Worm (Caenorhabditis elegans) whole organism, young adult: Measurements from ENCODE around the gene let-721.

Experiments used
- B0261.1 ChIP-seq: sonication (generic microtip); optimal IDR thresholded peaks from 2 replicates; lab custom pipeline; 2016; ENCODE audit warnings: mild to moderate bottlenecking, missing genetic modification characterization, moderate library complexity, missing compliant biosample characterization
- C17E4.6 ChIP-seq: fragments of 200-800 bp; sonication (Bioruptor generic); IDR thresholded peaks from 2 replicates; pipeline ENCODE4 v1.3.6; 2022; ENCODE audit warnings: missing genetic modification reagents, missing genetic modification characterization, missing compliant biosample characterization
- D2030.7 ChIP-seq: fragments of 200-800 bp; sonication (Bioruptor generic); IDR thresholded peaks from 2 replicates; pipeline ENCODE4 v1.3.6; 2022; ENCODE audit warnings: missing genetic modification reagents, missing genetic modification characterization, missing compliant biosample characterization
- F10E7.11 ChIP-seq: sonication (generic microtip); optimal IDR thresholded peaks from 2 replicates; lab custom pipeline; 2017; ENCODE audit warnings: mild to moderate bottlenecking, missing genetic modification characterization, moderate library complexity, missing compliant biosample characterization
- F23B12.7 ChIP-seq: sonication (generic microtip); optimal IDR thresholded peaks from 2 replicates; lab custom pipeline; 2017; ENCODE audit warnings: missing genetic modification characterization, mild to moderate bottlenecking, missing compliant biosample characterization, antibody characterized with exemption, moderate library complexity; ENCODE audit not compliant: insufficient read depth
- F52B5.7 ChIP-seq: sonication (generic microtip); optimal IDR thresholded peaks from 2 replicates; lab custom pipeline; 2016; ENCODE audit warnings: mild to moderate bottlenecking, missing genetic modification characterization, missing compliant biosample characterization
- F55B11.4 ChIP-seq: sonication (generic microtip); optimal IDR thresholded peaks from 2 replicates; lab custom pipeline; 2016; ENCODE audit warnings: missing compliant biosample characterization, missing genetic modification characterization, borderline replicate concordance; ENCODE audit not compliant: insufficient read depth
- K12H6.12 ChIP-seq: fragments of 200-800 bp; sonication (Bioruptor generic); optimal IDR thresholded peaks from 2 replicates; lab custom pipeline; 2018; ENCODE audit warnings: mild to moderate bottlenecking, missing genetic modification characterization, missing compliant biosample characterization
- Y56A3A.18 ChIP-seq: fragments of 200-800 bp; sonication (Bioruptor generic); IDR thresholded peaks from 2 replicates; pipeline ENCODE4 v1.3.6; 2022; ENCODE audit warnings: missing genetic modification reagents, missing genetic modification characterization, missing compliant biosample characterization
- Y79H2A.3 ChIP-seq: fragments of 200-800 bp; sonication (Bioruptor generic); conservative IDR thresholded peaks from 2 replicates; pipeline ENCODE4 v1.3.6; 2022; ENCODE audit warnings: missing genetic modification reagents, missing genetic modification characterization, missing compliant biosample characterization
- Y95B8A.8 ChIP-seq: fragments of 200-800 bp; sonication (Bioruptor generic); IDR thresholded peaks from 2 replicates; pipeline ENCODE4 v1.3.6; 2022; ENCODE audit warnings: missing genetic modification reagents, missing genetic modification characterization, missing compliant biosample characterization
- athp-1 ChIP-seq: sonication (generic microtip); optimal IDR thresholded peaks from 2 replicates; lab custom pipeline; 2017; ENCODE audit warnings: mild to moderate bottlenecking, missing genetic modification characterization, missing compliant biosample characterization
- cebp-1 ChIP-seq, 2 experiments: fragments of 200-800 bp in 1 of 2; sonication (Bioruptor generic) in 1 of 2; sonication (generic microtip) in 1 of 2; IDR thresholded peaks in 1 of 2; optimal IDR thresholded peaks in 1 of 2; 2 replicates each; pipeline versions ENCODE4 v1.3.6 to Lab custom; 2017 to 2022; ENCODE audit warnings: missing compliant biosample characterization in 2 of 2, missing genetic modification characterization in 2 of 2, mild to moderate bottlenecking in 1 of 2, missing genetic modification reagents in 1 of 2, moderate library complexity in 1 of 2
- ceh-100 ChIP-seq: fragments of 200-800 bp; sonication (Bioruptor generic); IDR thresholded peaks from 2 replicates; pipeline ENCODE4 v1.3.6; 2022; ENCODE audit warnings: missing genetic modification reagents, missing genetic modification characterization, missing compliant biosample characterization
- ceh-40 ChIP-seq: fragments of 200-800 bp; sonication (Bioruptor generic); IDR thresholded peaks from 2 replicates; pipeline ENCODE4 v1.3.6; 2022; ENCODE audit warnings: missing genetic modification characterization, missing compliant biosample characterization
- chd-7 ChIP-seq: sonication (generic microtip); optimal IDR thresholded peaks from 2 replicates; lab custom pipeline; 2016; ENCODE audit warnings: mild to moderate bottlenecking, missing genetic modification characterization, moderate library complexity, missing compliant biosample characterization
- die-1 ChIP-seq: sonication (generic microtip); optimal IDR thresholded peaks from 2 replicates; lab custom pipeline; 2016; ENCODE audit warnings: missing genotype, mild to moderate bottlenecking, missing genetic modification characterization, missing compliant biosample characterization
- dox-1 ChIP-seq: fragments of 200-800 bp; sonication (Bioruptor generic); IDR thresholded peaks from 2 replicates; pipeline ENCODE4 v1.3.6; 2022; ENCODE audit warnings: missing genetic modification reagents, missing genetic modification characterization, missing compliant biosample characterization
- dpl-1 ChIP-seq: fragments of 150-350 bp; optimal IDR thresholded peaks from 2 replicates; lab custom pipeline; 2014; ENCODE audit warnings: missing biosample characterization, missing genetic modification reagents, missing genetic modification characterization
- him-1 ChIP-seq: sonication (generic microtip); optimal IDR thresholded peaks from 2 replicates; lab custom pipeline; 2016; ENCODE audit warnings: missing genotype, missing genetic modification reagents, missing genetic modification characterization, missing compliant biosample characterization
- hlh-12 ChIP-seq: sonication (generic microtip); optimal IDR thresholded peaks from 2 replicates; lab custom pipeline; 2016; ENCODE audit warnings: missing genetic modification characterization, missing compliant biosample characterization
- hmg-20 ChIP-seq: fragments of 200-800 bp; sonication (Bioruptor generic); IDR thresholded peaks from 2 replicates; pipeline ENCODE4 v1.3.6; 2022; ENCODE audit warnings: missing genetic modification reagents, missing genetic modification characterization, missing compliant biosample characterization
- hsf-1 ChIP-seq: fragments of 200-800 bp; sonication (Bioruptor generic); IDR thresholded peaks from 2 replicates; pipeline ENCODE4 v1.3.6; 2022; ENCODE audit warnings: missing genetic modification reagents, missing genetic modification characterization, missing compliant biosample characterization
- let-607 ChIP-seq, 2 experiments: fragments of 200-800 bp in 1 of 2; sonication (Bioruptor generic) in 1 of 2; sonication (generic microtip) in 1 of 2; optimal IDR thresholded peaks; 2 replicates each; lab custom pipeline; 2016 to 2018; ENCODE audit warnings: mild to moderate bottlenecking in 2 of 2, missing compliant biosample characterization in 2 of 2, missing genetic modification characterization in 2 of 2, moderate library complexity in 2 of 2, missing genotype in 1 of 2
- lsl-1 ChIP-seq: fragments of 200-800 bp; sonication (Bioruptor generic); optimal IDR thresholded peaks from 2 replicates; lab custom pipeline; 2018; ENCODE audit warnings: mild to moderate bottlenecking, missing genetic modification characterization, moderate library complexity, missing compliant biosample characterization
- madf-10 ChIP-seq: sonication (generic microtip); optimal IDR thresholded peaks from 2 replicates; lab custom pipeline; 2016; ENCODE audit warnings: mild to moderate bottlenecking, missing genetic modification characterization, missing compliant biosample characterization
- madf-3 ChIP-seq: fragments of 200-800 bp; sonication (Bioruptor generic); IDR thresholded peaks from 2 replicates; pipeline ENCODE4 v1.3.6; 2022; ENCODE audit warnings: missing genetic modification reagents, missing genetic modification characterization, missing compliant biosample characterization
- madf-6 ChIP-seq: fragments of 200-800 bp; sonication (Bioruptor generic); IDR thresholded peaks from 2 replicates; pipeline ENCODE4 v1.3.6; 2022; ENCODE audit warnings: missing genetic modification reagents, missing genetic modification characterization, missing compliant biosample characterization
- madf-8 ChIP-seq: fragments of 200-800 bp; sonication (Bioruptor generic); conservative IDR thresholded peaks from 2 replicates; pipeline ENCODE4 v1.3.6; 2022; ENCODE audit warnings: missing genetic modification reagents, missing genetic modification characterization, missing compliant biosample characterization
- mcd-1 ChIP-seq: fragments of 200-800 bp; sonication (Bioruptor generic); IDR thresholded peaks from 2 replicates; pipeline ENCODE4 v1.3.6; 2022; ENCODE audit warnings: missing genetic modification reagents, missing genetic modification characterization, missing compliant biosample characterization
- mel-28 ChIP-seq: sonication (generic microtip); optimal IDR thresholded peaks from 2 replicates; lab custom pipeline; 2016; ENCODE audit warnings: borderline replicate concordance, mild to moderate bottlenecking, missing genetic modification characterization, missing compliant biosample characterization
- nfya-1 ChIP-seq: sonication (generic microtip); optimal IDR thresholded peaks from 2 replicates; lab custom pipeline; 2017; ENCODE audit warnings: antibody characterized with exemption, missing compliant biosample characterization, missing genetic modification characterization, borderline replicate concordance; ENCODE audit not compliant: insufficient read depth
- nhr-27 ChIP-seq: fragments of 200-800 bp; sonication (Bioruptor generic); optimal IDR thresholded peaks from 2 replicates; lab custom pipeline; 2018; ENCODE audit warnings: mild to moderate bottlenecking, missing genetic modification characterization, moderate library complexity, missing compliant biosample characterization
- nhr-90 ChIP-seq: sonication (generic microtip); optimal IDR thresholded peaks from 2 replicates; lab custom pipeline; 2016; ENCODE audit warnings: missing genotype, mild to moderate bottlenecking, missing genetic modification characterization, missing compliant biosample characterization
- pbrm-1 ChIP-seq: fragments of 200-800 bp; sonication (Bioruptor generic); IDR thresholded peaks from 2 replicates; pipeline ENCODE4 v1.3.6; 2022; ENCODE audit warnings: missing genetic modification reagents, missing genetic modification characterization, missing compliant biosample characterization
- pha-4 ChIP-seq: fragments of 150-350 bp; sonication (generic microtip); optimal IDR thresholded peaks from 2 replicates; lab custom pipeline; 2014; ENCODE audit warnings: missing biosample characterization, missing genetic modification reagents, missing genetic modification characterization
- rcor-1 ChIP-seq: fragments of 200-800 bp; sonication (Bioruptor generic); IDR thresholded peaks from 2 replicates; pipeline ENCODE4 v1.3.6; 2022; ENCODE audit warnings: missing genetic modification reagents, missing genetic modification characterization, missing compliant biosample characterization
- sdz-38 ChIP-seq: sonication (generic microtip); optimal IDR thresholded peaks from 2 replicates; lab custom pipeline; 2016; ENCODE audit warnings: missing genotype, missing genetic modification characterization, missing compliant biosample characterization
- sea-2 ChIP-seq: fragments of 200-800 bp; sonication (Bioruptor generic); IDR thresholded peaks from 2 replicates; pipeline ENCODE4 v1.3.6; 2022; ENCODE audit warnings: missing genetic modification characterization, missing compliant biosample characterization
- snpc-1.1 ChIP-seq: sonication (generic microtip); optimal IDR thresholded peaks from 2 replicates; lab custom pipeline; 2017; ENCODE audit warnings: missing genetic modification characterization, mild to moderate bottlenecking, missing compliant biosample characterization, antibody characterized with exemption, moderate library complexity, missing genotype, missing genetic modification reagents; ENCODE audit not compliant: insufficient read depth
- snpc-1.3 ChIP-seq: sonication (generic microtip); optimal IDR thresholded peaks from 2 replicates; lab custom pipeline; 2017; ENCODE audit warnings: missing genetic modification characterization, mild to moderate bottlenecking, missing compliant biosample characterization, antibody characterized with exemption, moderate library complexity, missing genotype, missing genetic modification reagents; ENCODE audit not compliant: insufficient read depth
- snpc-4 ChIP-seq, 5 experiments: fragments of 150-350 bp in 1 of 5; sonication (generic microtip) in 4 of 5; optimal IDR thresholded peaks; 2 replicates each; lab custom pipeline; 2014 to 2018; ENCODE audit warnings: missing genetic modification characterization in 5 of 5, missing biosample characterization in 3 of 5, antibody characterized with exemption in 2 of 5, mild to moderate bottlenecking in 2 of 5, missing compliant biosample characterization in 2 of 5, missing genotype in 2 of 5, moderate library complexity in 2 of 5, missing genetic modification reagents in 1 of 5
- tbx-9 ChIP-seq: sonication (generic microtip); optimal IDR thresholded peaks from 2 replicates; lab custom pipeline; 2016; ENCODE audit warnings: borderline replicate concordance, missing genetic modification characterization, inconsistent platforms, missing compliant biosample characterization
- ztf-25 ChIP-seq: fragments of 200-800 bp; sonication (Bioruptor generic); IDR thresholded peaks from 2 replicates; pipeline ENCODE4 v1.3.6; 2022; ENCODE audit warnings: missing genetic modification reagents, missing genetic modification characterization, missing compliant biosample characterization
- ztf-26 ChIP-seq: sonication (generic microtip); optimal IDR thresholded peaks from 2 replicates; lab custom pipeline; 2017; ENCODE audit warnings: missing genetic modification characterization, missing compliant biosample characterization
- ztf-28 ChIP-seq: fragments of 200-800 bp; sonication (Bioruptor generic); IDR thresholded peaks from 2 replicates; pipeline ENCODE4 v1.3.6; 2022; ENCODE audit warnings: missing genetic modification reagents, missing genetic modification characterization, missing compliant biosample characterization

Gene let-721

ce11 chrIII:6431766-6432228 is 14.9 kb downstream of the let-721 start, which contains the start of the genes mrps-17 and txdc-9 (continued):
- TF ChIP-seq Y95B8A.8 (GFP tag; lab: Robert Waterston, UW) (no peak), chd-7 (no peak), F23B12.7 (peak; percentile 85), rcor-1 (GFP tag; lab: Robert Waterston, UW) (no peak), madf-8 (GFP tag; lab: Robert Waterston, UW) (no peak), Y56A3A.18 (GFP tag; lab: Robert Waterston, UW) (no peak), lsl-1 (GFP tag; lab: Kevin White, UChicago) (peak; percentile 48), madf-6 (GFP tag; lab: Robert Waterston, UW) (peak; percentile 16; the same call in 1 of the 2 replicates), nhr-90 (no peak), K12H6.12 (tag; lab: Kevin White, UChicago) (no peak), let-607 (tag; optimal IDR thresholded peaks at IDR 0.05; lab: Kevin White, UChicago) (peak in 1 of 2 experiments; percentile 35), dpl-1 (GFP tag; lab: Kevin White, UChicago) (peak; percentile 36), ceh-100 (GFP tag; lab: Robert Waterston, UW) (no peak), nhr-27 (tag; lab: Kevin White, UChicago) (no peak), madf-3 (GFP tag; lab: Robert Waterston, UW) (no peak), hlh-12 (no peak), sea-2 (no peak), nfya-1 (no peak), D2030.7 (GFP tag; lab: Robert Waterston, UW) (0 out of 2 replicates have a peak, but pooled peaks have one; percentile 19), F52B5.7 (no peak), ceh-40 (GFP tag; lab: Robert Waterston, UW) (no peak), B0261.1 (tag; lab: Kevin White, UChicago) (no peak), madf-10 (tag; lab: Kevin White, UChicago) (no peak), dox-1 (GFP tag; lab: Robert Waterston, UW) (peak; percentile 40; the same call in 1 of the 2 replicates), hsf-1 (GFP tag; lab: Robert Waterston, UW) (0 out of 2 replicates have a peak, but pooled peaks have one; percentile 27), Y79H2A.3 (no peak), sdz-38 (tag; lab: Kevin White, UChicago) (no peak), pha-4 (tag; lab: Kevin White, UChicago) (no peak), hmg-20 (no peak), athp-1 (tag; lab: Kevin White, UChicago) (no peak), snpc-1.3 (peak; percentile 70), tbx-9 (no peak), die-1 (tag; lab: Kevin White, UChicago) (no peak), F10E7.11 (tag; lab: Kevin White, UChicago) (no peak), ztf-28 (no peak), C17E4.6 (GFP tag; lab: Robert Waterston, UW) (no peak), pbrm-1 (GFP tag; lab: Robert Waterston, UW) (no peak), snpc-1.1 (tag; lab: Kevin White, UChicago) (peak; percentile 27), him-1 (tag; lab: Kevin White, UChicago) (no peak), ztf-26 (tag; lab: Kevin White, UChicago) (no peak), mcd-1 (peak; percentile 82), snpc-4 (GFP tag; optimal IDR thresholded peaks at IDR 0.05; lab: Kevin White, UChicago) (no peak), snpc-4 (tag; optimal IDR thresholded peaks at IDR 0.05; lab: Kevin White, UChicago) (peak in 1 of 4 experiments; percentile 35), cebp-1 (GFP tag; IDR thresholded peaks at IDR 0.05; lab: Robert Waterston, UW) (no peak), cebp-1 (tag; optimal IDR thresholded peaks at IDR 0.05; lab: Kevin White, UChicago) (peak; percentile 48), F55B11.4 (tag; lab: Kevin White, UChicago) (no peak), mel-28 (tag; lab: Kevin White, UChicago) (no peak), ztf-25 (GFP tag; lab: Robert Waterston, UW) (no peak)
